Worm (Caenorhabditis elegans) whole organism, L2 larva: ENCODE measurements around the gene C18A11.1.

ENCODE experiments used
- R02D3.7 ChIP-seq: fragments of 150-350 bp; optimal IDR thresholded peaks from 2 replicates; lab custom pipeline; 2014; ENCODE audit warnings: missing biosample characterization, missing genetic modification characterization
- Y55F3AM.14 ChIP-seq: fragments of 200-800 bp; sonication (Bioruptor generic); optimal IDR thresholded peaks from 2 replicates; lab custom pipeline; 2018; ENCODE audit warnings: mild to moderate bottlenecking, missing genetic modification characterization, missing compliant biosample characterization
- ceh-82 ChIP-seq: fragments of 150-350 bp; optimal IDR thresholded peaks from 2 replicates; lab custom pipeline; 2014; ENCODE audit warnings: missing biosample characterization, missing genetic modification characterization
- egl-27 ChIP-seq: sonication (generic microtip); optimal IDR thresholded peaks from 3 replicates; lab custom pipeline; 2017; ENCODE audit warnings: missing biosample characterization, missing genetic modification reagents, missing genetic modification characterization
- elt-1 ChIP-seq: fragments of 150-350 bp; optimal IDR thresholded peaks from 2 replicates; lab custom pipeline; 2014; ENCODE audit warnings: missing biosample characterization, missing genetic modification characterization
- nhr-10 ChIP-seq: sonication (generic microtip); optimal IDR thresholded peaks from 2 replicates; lab custom pipeline; 2017; ENCODE audit warnings: missing biosample characterization, missing genetic modification characterization
- nhr-129 ChIP-seq: fragments of 150-350 bp; optimal IDR thresholded peaks from 2 replicates; lab custom pipeline; 2014; ENCODE audit warnings: missing biosample characterization, missing genetic modification characterization
- nhr-25 ChIP-seq: fragments of 150-350 bp; sonication (generic microtip); optimal IDR thresholded peaks from 3 replicates; lab custom pipeline; 2014; ENCODE audit warnings: missing biosample characterization, missing genetic modification characterization
- nhr-6 ChIP-seq: fragments of 150-350 bp; optimal IDR thresholded peaks from 2 replicates; lab custom pipeline; 2014; ENCODE audit warnings: missing biosample characterization, missing genetic modification characterization
- skn-1 ChIP-seq: sonication (generic microtip); optimal IDR thresholded peaks from 2 replicates; lab custom pipeline; 2017; ENCODE audit warnings: missing biosample characterization, missing genetic modification characterization
- ztf-4 ChIP-seq: fragments of 150-350 bp; optimal IDR thresholded peaks from 2 replicates; lab custom pipeline; 2014; ENCODE audit warnings: missing biosample characterization, missing genetic modification characterization

DNA sequence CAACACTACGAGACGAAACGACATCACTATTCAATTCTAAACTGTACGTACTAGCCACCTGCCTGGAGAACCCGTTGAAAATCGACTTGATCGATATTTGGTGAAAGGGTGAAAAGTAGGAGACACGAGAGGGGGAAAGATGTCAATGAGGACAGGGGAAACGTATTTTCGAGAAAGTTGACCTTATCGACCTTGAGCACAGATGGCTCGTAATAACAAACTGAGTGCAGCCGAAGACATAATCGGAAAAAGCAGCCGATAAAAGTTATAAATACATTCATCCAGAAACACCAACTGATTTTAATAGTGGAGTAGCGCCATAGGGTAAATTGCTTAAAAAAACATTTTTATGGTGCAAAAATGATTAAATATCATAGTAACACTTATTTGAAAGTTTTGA lies 9.1 kb upstream of the C18A11.1 start:
- no peak for TF ChIP-seq egl-27
- no peak for TF ChIP-seq skn-1
- no peak for TF ChIP-seq R02D3.7 (tag; lab: Kevin White, UChicago)
- no peak for TF ChIP-seq nhr-129 (tag; lab: Kevin White, UChicago)
- TF ChIP-seq elt-1 (tag; lab: Kevin White, UChicago), result no peak
- no peak for TF ChIP-seq nhr-6
- no peak for TF ChIP-seq Y55F3AM.14 (GFP tag; lab: Kevin White, UChicago)
- TF ChIP-seq nhr-25 (tag; lab: Kevin White, UChicago), result no peak
- no peak for TF ChIP-seq nhr-10 (tag; lab: Kevin White, UChicago)
- no peak for TF ChIP-seq ztf-4 (tag; lab: Kevin White, UChicago)
- no peak for TF ChIP-seq ceh-82 (tag; lab: Kevin White, UChicago)
